Worm (Caenorhabditis elegans) whole organism, young adult: ENCODE measurements around the gene Y10G11A.1.

Experiments
- F10E7.11 ChIP-seq: sonication (generic microtip); optimal IDR thresholded peaks from 2 replicates; lab custom pipeline; 2017; ENCODE audit warnings: mild to moderate bottlenecking, missing genetic modification characterization, moderate library complexity, missing compliant biosample characterization
- F22D6.2 ChIP-seq: sonication (generic microtip); optimal IDR thresholded peaks from 2 replicates; lab custom pipeline; 2016; ENCODE audit warnings: mild to moderate bottlenecking, missing genetic modification characterization, missing compliant biosample characterization
- F55B11.4 ChIP-seq: sonication (generic microtip); optimal IDR thresholded peaks from 2 replicates; lab custom pipeline; 2016; ENCODE audit warnings: missing compliant biosample characterization, missing genetic modification characterization, borderline replicate concordance; ENCODE audit not compliant: insufficient read depth
- ZK185.1 ChIP-seq: sonication (generic microtip); optimal IDR thresholded peaks from 2 replicates; lab custom pipeline; 2016; ENCODE audit warnings: mild to moderate bottlenecking, missing genetic modification characterization, missing compliant biosample characterization; ENCODE audit not compliant: poor library complexity, severe bottlenecking
- ceh-100 ChIP-seq: fragments of 200-800 bp; sonication (Bioruptor generic); IDR thresholded peaks from 2 replicates; pipeline ENCODE4 v1.3.6; 2022; ENCODE audit warnings: missing genetic modification reagents, missing genetic modification characterization, missing compliant biosample characterization
- egrh-3 ChIP-seq: fragments of 200-800 bp; sonication (Bioruptor generic); IDR thresholded peaks from 2 replicates; pipeline ENCODE4 v1.3.6; 2022; ENCODE audit warnings: missing genetic modification reagents, missing genetic modification characterization, missing compliant biosample characterization
- him-1 ChIP-seq: sonication (generic microtip); optimal IDR thresholded peaks from 2 replicates; lab custom pipeline; 2016; ENCODE audit warnings: missing genotype, missing genetic modification reagents, missing genetic modification characterization, missing compliant biosample characterization
- mcd-1 ChIP-seq: fragments of 200-800 bp; sonication (Bioruptor generic); IDR thresholded peaks from 2 replicates; pipeline ENCODE4 v1.3.6; 2022; ENCODE audit warnings: missing genetic modification reagents, missing genetic modification characterization, missing compliant biosample characterization
- nhr-90 ChIP-seq: sonication (generic microtip); optimal IDR thresholded peaks from 2 replicates; lab custom pipeline; 2016; ENCODE audit warnings: missing genotype, mild to moderate bottlenecking, missing genetic modification characterization, missing compliant biosample characterization
- unc-62 ChIP-seq: fragments of 150-350 bp; optimal IDR thresholded peaks from 2 replicates; lab custom pipeline; 2014; ENCODE audit warnings: missing biosample characterization, missing genetic modification reagents, missing genetic modification characterization

DNA sequence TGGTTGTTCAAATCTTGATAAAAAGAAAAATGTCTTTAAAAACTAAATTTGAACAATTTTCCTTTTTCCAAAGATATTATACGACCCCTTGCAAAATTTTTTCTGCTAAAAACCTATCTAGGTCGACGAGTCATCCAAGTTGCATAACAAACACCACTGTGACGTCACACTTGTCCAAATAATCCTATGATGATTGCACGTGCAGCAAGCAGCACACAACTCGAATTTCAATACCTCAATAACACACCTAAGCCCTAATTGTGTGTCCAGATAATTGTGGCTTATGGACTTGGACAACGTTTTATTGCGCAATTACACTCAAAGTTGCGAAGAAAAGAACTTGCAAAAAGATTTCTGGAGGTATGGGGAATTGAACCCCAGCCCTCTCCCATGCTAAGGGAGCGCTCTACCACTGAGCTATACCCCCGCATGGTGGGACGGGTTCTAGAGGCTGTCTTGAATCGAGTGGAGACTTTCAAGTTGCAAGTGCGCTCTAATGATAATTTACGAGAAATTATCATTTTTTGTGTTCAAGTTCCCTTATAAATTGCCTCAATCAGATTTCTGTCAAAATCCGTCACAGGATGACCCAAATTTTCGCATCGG, 35.5 kb upstream of the Y10G11A.1 start:
- TF ChIP-seq F10E7.11 (tag; lab: Kevin White, UChicago) (no peak), mcd-1 (GFP tag; lab: Robert Waterston, UW) (peak; percentile 99), F22D6.2 (tag; lab: Kevin White, UChicago) (peak; percentile 33), him-1 (tag; lab: Kevin White, UChicago) (peak; percentile 57), ZK185.1 (peak; percentile 90), ceh-100 (peak; percentile 66), unc-62 (GFP tag; lab: Kevin White, UChicago) (no peak), egrh-3 (GFP tag; lab: Robert Waterston, UW) (peak; percentile 40; the same call in 1 of the 2 replicates), F55B11.4 (tag; lab: Kevin White, UChicago) (no peak), nhr-90 (tag; lab: Kevin White, UChicago) (peak; percentile 77)
